Worm (Caenorhabditis elegans) whole organism, mixed stage, embryonic: Measurements from ENCODE around the gene col-116.

Source experiments
- bed-3 ChIP-seq: fragments of 200-800 bp; sonication (Bioruptor generic); optimal IDR thresholded peaks from 3 replicates; lab custom pipeline; 2018; ENCODE audit warnings: mild to moderate bottlenecking, missing genetic modification characterization, moderate library complexity, missing compliant biosample characterization
- blmp-1 ChIP-seq: fragments of 150-350 bp; optimal IDR thresholded peaks from 2 replicates; lab custom pipeline; 2014; ENCODE audit warnings: missing biosample characterization, missing genetic modification characterization
- ceh-43 ChIP-seq: fragments of 200-800 bp; sonication (Bioruptor generic); optimal IDR thresholded peaks from 2 replicates; lab custom pipeline; 2018; ENCODE audit warnings: mild to moderate bottlenecking, missing genetic modification characterization, moderate library complexity, missing compliant biosample characterization
- ceh-83 ChIP-seq: fragments of 200-800 bp; sonication (Bioruptor generic); optimal IDR thresholded peaks from 2 replicates; lab custom pipeline; 2018; ENCODE audit warnings: mild to moderate bottlenecking, missing genetic modification characterization, missing compliant biosample characterization
- ces-1 ChIP-seq: fragments of 150-350 bp; optimal IDR thresholded peaks from 2 replicates; lab custom pipeline; 2014; ENCODE audit warnings: missing biosample characterization, missing genetic modification reagents, missing genetic modification characterization
- cnd-1 ChIP-seq: fragments of 200-800 bp; sonication (Bioruptor generic); optimal IDR thresholded peaks from 2 replicates; lab custom pipeline; 2018; ENCODE audit warnings: mild to moderate bottlenecking, missing genetic modification characterization, missing compliant biosample characterization
- drap-1 ChIP-seq: fragments of 200-800 bp; sonication (Bioruptor generic); optimal IDR thresholded peaks from 3 replicates; lab custom pipeline; 2018; ENCODE audit warnings: mild to moderate bottlenecking, missing genetic modification characterization, missing compliant biosample characterization
- elt-1 ChIP-seq: sonication (generic microtip); optimal IDR thresholded peaks from 2 replicates; lab custom pipeline; 2017; ENCODE audit warnings: missing genetic modification characterization, mild to moderate bottlenecking, missing compliant biosample characterization, antibody characterized with exemption, moderate library complexity, borderline replicate concordance; ENCODE audit not compliant: insufficient read depth
- elt-3 ChIP-seq: fragments of 150-350 bp; optimal IDR thresholded peaks from 2 replicates; lab custom pipeline; 2014; ENCODE audit warnings: missing biosample characterization, missing genetic modification characterization
- flh-1 ChIP-seq: fragments of 200-800 bp; sonication (Bioruptor generic); optimal IDR thresholded peaks from 2 replicates; lab custom pipeline; 2018; ENCODE audit warnings: mild to moderate bottlenecking, missing genetic modification characterization, moderate library complexity, missing compliant biosample characterization
- ham-2 ChIP-seq: fragments of 200-800 bp; sonication (Bioruptor generic); optimal IDR thresholded peaks from 2 replicates; lab custom pipeline; 2018; ENCODE audit warnings: mild to moderate bottlenecking, missing genetic modification characterization, missing compliant biosample characterization
- hlh-1 ChIP-seq: fragments of 150-350 bp; optimal IDR thresholded peaks from 2 replicates; lab custom pipeline; 2014; ENCODE audit warnings: missing biosample characterization, missing genetic modification reagents, missing genetic modification characterization
- lin-13 ChIP-seq: fragments of 150-350 bp; optimal IDR thresholded peaks from 2 replicates; lab custom pipeline; 2014; ENCODE audit warnings: missing biosample characterization, missing genetic modification characterization
- lin-32 ChIP-seq: fragments of 200-800 bp; sonication (Bioruptor generic); optimal IDR thresholded peaks from 2 replicates; lab custom pipeline; 2018; ENCODE audit warnings: mild to moderate bottlenecking, missing genetic modification characterization, missing compliant biosample characterization
- lsy-2 ChIP-seq: fragments of 150-350 bp; optimal IDR thresholded peaks from 2 replicates; lab custom pipeline; 2014; ENCODE audit warnings: missing biosample characterization, missing genetic modification characterization
- mab-5 ChIP-seq: fragments of 150-350 bp; optimal IDR thresholded peaks from 2 replicates; lab custom pipeline; 2014; ENCODE audit warnings: missing biosample characterization, missing genetic modification characterization
- mep-1 ChIP-seq: fragments of 150-350 bp; optimal IDR thresholded peaks from 2 replicates; lab custom pipeline; 2017; ENCODE audit warnings: missing biosample characterization, missing genetic modification reagents, missing genetic modification characterization, inconsistent platforms
- mls-2 ChIP-seq: sonication (generic microtip); optimal IDR thresholded peaks from 2 replicates; lab custom pipeline; 2016; ENCODE audit warnings: mild to moderate bottlenecking, missing genetic modification characterization, moderate library complexity, missing compliant biosample characterization
- nhr-12 ChIP-seq: fragments of 150-350 bp; optimal IDR thresholded peaks from 2 replicates; lab custom pipeline; 2014; ENCODE audit warnings: missing biosample characterization, missing genetic modification characterization
- nhr-2 ChIP-seq: fragments of 150-350 bp; optimal IDR thresholded peaks from 2 replicates; lab custom pipeline; 2014; ENCODE audit warnings: missing biosample characterization, missing genetic modification characterization
- nhr-237 ChIP-seq: fragments of 150-350 bp; optimal IDR thresholded peaks from 2 replicates; lab custom pipeline; 2014; ENCODE audit warnings: missing biosample characterization, missing genetic modification characterization
- nhr-76 ChIP-seq: sonication (generic microtip); optimal IDR thresholded peaks from 2 replicates; lab custom pipeline; 2017; ENCODE audit warnings: missing biosample characterization, missing genetic modification characterization
- pha-4 ChIP-seq: fragments of 150-350 bp; optimal IDR thresholded peaks from 2 replicates; lab custom pipeline; 2018; ENCODE audit warnings: missing biosample characterization, missing genetic modification reagents, missing genetic modification characterization
- sem-2 ChIP-seq: fragments of 200-800 bp; sonication (Bioruptor generic); optimal IDR thresholded peaks from 2 replicates; lab custom pipeline; 2018; ENCODE audit warnings: mild to moderate bottlenecking, missing genetic modification characterization, missing compliant biosample characterization
- snpc-4 ChIP-seq: fragments of 150-350 bp; optimal IDR thresholded peaks from 2 replicates; lab custom pipeline; 2014; ENCODE audit warnings: missing biosample characterization, missing genetic modification characterization
- sptf-1 ChIP-seq: sonication (generic microtip); optimal IDR thresholded peaks from 2 replicates; lab custom pipeline; 2017; ENCODE audit warnings: mild to moderate bottlenecking, missing genetic modification characterization, moderate library complexity, missing compliant biosample characterization
- tbx-8 ChIP-seq: fragments of 200-800 bp; sonication (Bioruptor generic); optimal IDR thresholded peaks from 2 replicates; lab custom pipeline; 2018; ENCODE audit warnings: mild to moderate bottlenecking, missing genetic modification characterization, moderate library complexity, missing compliant biosample characterization
- unc-120 ChIP-seq: sonication (generic microtip); optimal IDR thresholded peaks from 2 replicates; lab custom pipeline; 2017; ENCODE audit warnings: missing genetic modification characterization, missing compliant biosample characterization; ENCODE audit not compliant: poor library complexity, severe bottlenecking
- unc-39 ChIP-seq: fragments of 150-350 bp; optimal IDR thresholded peaks from 2 replicates; lab custom pipeline; 2014; ENCODE audit warnings: missing biosample characterization, missing genetic modification characterization
- unc-62 ChIP-seq: fragments of 150-350 bp; optimal IDR thresholded peaks from 2 replicates; lab custom pipeline; 2014; ENCODE audit warnings: missing biosample characterization, missing genetic modification reagents, missing genetic modification characterization
- zip-8 ChIP-seq: fragments of 150-350 bp; optimal IDR thresholded peaks from 2 replicates; lab custom pipeline; 2014; ENCODE audit warnings: missing biosample characterization, missing genetic modification characterization
- ztf-11 ChIP-seq: fragments of 150-350 bp; optimal IDR thresholded peaks from 2 replicates; lab custom pipeline; 2014; ENCODE audit warnings: missing biosample characterization, missing genetic modification characterization

The col-116 gene

ce11 chrIV:8325667-8326066 lies 30.0 kb upstream of the col-116 start, which contains the start of gene F35H10.3:
Gene F35H10.3, plus strand, starts transcription at chrIV:8325967.
- TF ChIP-seq drap-1 (GFP tag; lab: Kevin White, UChicago), result no peak
- TF ChIP-seq sptf-1 (tag; lab: Kevin White, UChicago), result no peak
- TF ChIP-seq elt-3 (tag; lab: Kevin White, UChicago), result no peak
- TF ChIP-seq, all 35 proteins: peak for 0

DNA sequence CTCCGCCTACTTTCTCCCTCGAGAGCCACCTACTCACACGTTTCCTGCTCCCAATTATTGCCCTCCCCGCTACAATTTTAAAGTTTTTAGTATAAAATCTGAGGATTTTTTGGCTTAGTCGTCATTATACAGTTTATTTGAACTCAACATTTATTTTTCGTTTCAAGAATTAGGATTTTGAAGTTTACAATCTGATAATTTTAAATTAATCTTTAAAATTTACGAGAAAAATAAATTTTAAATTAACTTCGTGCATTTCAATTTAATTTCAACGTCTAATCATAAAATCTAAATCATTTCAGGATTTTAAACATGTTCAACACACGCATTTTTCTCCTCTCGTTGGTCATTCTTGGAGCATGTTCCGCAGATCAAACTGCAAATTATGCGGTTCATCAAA lies 26.8 kb upstream of the col-116 start, which contains the start of gene F35H10.2:
F35H10.2 (plus strand) TSS at position 301 of the 400 bp plus-strand sequence.
- TF ChIP-seq tbx-8 (no peak), cnd-1 (tag; lab: Kevin White, UChicago) (no peak), nhr-237 (tag; lab: Kevin White, UChicago) (no peak), mls-2 (tag; lab: Kevin White, UChicago) (no peak), elt-1 (tag; lab: Kevin White, UChicago) (no peak), nhr-76 (tag; lab: Kevin White, UChicago) (no peak), elt-3 (tag; lab: Kevin White, UChicago) (no peak), blmp-1 (tag; lab: Kevin White, UChicago) (no peak), sptf-1 (tag; lab: Kevin White, UChicago) (no peak), bed-3 (GFP tag; lab: Kevin White, UChicago) (no peak), lsy-2 (no peak), ceh-43 (GFP tag; lab: Kevin White, UChicago) (no peak), ces-1 (GFP tag; lab: Kevin White, UChicago) (no peak)

DNA sequence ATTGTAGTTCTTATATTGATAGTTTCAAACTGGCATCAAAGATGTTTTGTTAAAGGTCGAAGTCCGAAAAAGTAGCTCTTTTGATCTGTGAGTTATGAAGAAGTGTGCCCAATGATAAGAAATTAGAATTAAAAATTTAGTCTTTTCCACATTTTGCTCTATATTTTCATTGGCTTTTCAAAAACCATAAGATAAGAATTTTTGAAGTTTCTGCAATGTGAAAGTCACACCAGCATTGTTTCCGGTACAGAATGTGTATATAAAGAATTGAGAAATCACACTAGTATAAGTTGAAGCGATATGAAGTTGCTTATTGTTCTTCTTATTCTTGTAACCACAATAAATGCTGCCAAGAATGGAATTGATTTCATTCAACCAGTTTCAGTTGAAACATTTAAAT lies 23.2 kb upstream of the col-116 start, which contains the start of gene lys-10:
lys-10 (plus strand) TSS at position 301 of the 400 bp plus-strand sequence.
- TF ChIP-seq elt-1 (tag; lab: Kevin White, UChicago) (no peak), lin-32 (GFP tag; lab: Kevin White, UChicago) (no peak), mep-1 (tag; lab: Kevin White, UChicago) (no peak), nhr-12 (tag; lab: Kevin White, UChicago) (no peak), blmp-1 (tag; lab: Kevin White, UChicago) (no peak), sem-2 (GFP tag; lab: Kevin White, UChicago) (no peak), ztf-11 (tag; lab: Kevin White, UChicago) (no peak), ceh-43 (GFP tag; lab: Kevin White, UChicago) (no peak), unc-62 (GFP tag; lab: Kevin White, UChicago) (no peak)

ce11 chrIV:8333034-8333433 lies 22.7 kb upstream of the col-116 start:
- TF ChIP-seq drap-1 (GFP tag; lab: Kevin White, UChicago) (no peak), elt-3 (tag; lab: Kevin White, UChicago) (no peak), blmp-1 (tag; lab: Kevin White, UChicago) (no peak), bed-3 (GFP tag; lab: Kevin White, UChicago) (no peak), ceh-83 (no peak), nhr-2 (tag; lab: Kevin White, UChicago) (no peak), lin-13 (no peak), hlh-1 (tag; lab: Kevin White, UChicago) (no peak), snpc-4 (no peak), ham-2 (GFP tag; lab: Kevin White, UChicago) (no peak), zip-8 (no peak), ces-1 (GFP tag; lab: Kevin White, UChicago) (no peak), cnd-1 (tag; lab: Kevin White, UChicago) (no peak), mab-5 (tag; lab: Kevin White, UChicago) (no peak), unc-120 (tag; lab: Kevin White, UChicago) (no peak), mls-2 (tag; lab: Kevin White, UChicago) (no peak), nhr-76 (tag; lab: Kevin White, UChicago) (no peak), mep-1 (tag; lab: Kevin White, UChicago) (no peak), lsy-2 (no peak), elt-1 (tag; lab: Kevin White, UChicago) (no peak)

DNA sequence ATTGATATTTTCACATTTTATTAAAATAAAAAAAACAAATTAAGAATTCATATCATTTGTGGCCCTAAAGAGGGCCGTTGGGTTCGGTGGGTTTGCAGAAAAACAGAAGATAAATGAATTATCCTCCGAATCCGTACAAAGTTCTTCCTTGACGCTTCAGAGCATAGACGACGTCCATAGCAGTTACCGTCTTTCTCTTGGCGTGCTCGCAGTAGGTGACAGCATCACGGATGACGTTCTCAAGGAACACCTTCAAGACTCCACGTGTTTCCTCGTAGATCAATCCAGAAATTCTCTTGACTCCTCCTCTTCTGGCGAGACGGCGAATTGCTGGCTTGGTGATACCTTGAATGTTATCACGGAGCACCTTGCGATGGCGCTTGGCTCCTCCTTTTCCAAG lies 22.2 kb upstream of the col-116 start:
- TF ChIP-seq unc-62 (GFP tag; lab: Kevin White, UChicago) (no peak), pha-4 (tag; lab: Kevin White, UChicago) (no peak), tbx-8 (no peak), elt-3 (tag; lab: Kevin White, UChicago) (no peak), cnd-1 (tag; lab: Kevin White, UChicago) (no peak), unc-120 (tag; lab: Kevin White, UChicago) (no peak), nhr-237 (tag; lab: Kevin White, UChicago) (no peak), hlh-1 (tag; lab: Kevin White, UChicago) (no peak), ceh-43 (GFP tag; lab: Kevin White, UChicago) (no peak), sptf-1 (tag; lab: Kevin White, UChicago) (no peak), nhr-12 (tag; lab: Kevin White, UChicago) (no peak), nhr-2 (tag; lab: Kevin White, UChicago) (no peak), lin-13 (no peak), flh-1 (GFP tag; lab: Kevin White, UChicago) (no peak), mab-5 (tag; lab: Kevin White, UChicago) (no peak), unc-39 (tag; lab: Kevin White, UChicago) (no peak)
